Worm (Caenorhabditis elegans): ENCODE measurements around the gene npl-4.2.

npl-4.2 gene

DNA sequence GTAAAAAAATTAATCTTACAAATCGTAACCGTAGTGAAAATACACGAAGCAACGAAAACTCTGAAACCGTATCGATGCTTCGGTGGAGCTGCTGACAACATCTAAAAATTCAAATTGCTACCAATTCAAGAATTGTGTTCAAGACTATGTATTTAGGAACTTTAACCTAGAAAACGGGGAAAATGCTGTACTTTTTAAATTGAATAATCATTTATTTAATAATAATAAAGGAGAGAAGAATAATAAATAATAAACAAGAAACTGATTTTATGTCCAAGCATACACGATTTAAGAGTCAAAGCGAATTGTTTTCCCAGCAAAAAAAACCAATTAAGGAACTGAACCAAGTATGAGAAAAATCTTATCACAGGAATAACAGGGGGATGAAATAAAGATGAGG, 46.9 kb downstream of the npl-4.2 start, which contains the start of gene C25H3.17:
C25H3.17 (minus strand) TSS at position 101 of the 400 bp plus-strand sequence.
- no peak for TF ChIP-seq elt-1 (tag; optimal IDR thresholded peaks at IDR 0.05)
- no peak for TF ChIP-seq egl-27 (tag; optimal IDR thresholded peaks at IDR 0.05)
- no peak for TF ChIP-seq tbx-2 (tag; optimal IDR thresholded peaks at IDR 0.05)
- TF ChIP-seq nhr-67 (tag; optimal IDR thresholded peaks at IDR 0.05) = no peak
- TF ChIP-seq egl-5 (tag; optimal IDR thresholded peaks at IDR 0.05) = no peak

All from whole organism, L3 larva.